Fruit fly (Drosophila melanogaster) whole organism, pupa: ENCODE results near the gene Sugb.

Experiments
- CG10348 ChIP-seq: fragments of 200-800 bp; sonication (Bioruptor generic); IDR thresholded peaks from 2 replicates; pipeline ENCODE4 v1.3.6; 2022; ENCODE audit warnings: missing biosample characterization, missing genetic modification characterization
- CG12605 ChIP-seq: fragments of 200-800 bp; sonication (Bioruptor generic); IDR thresholded peaks from 2 replicates; pipeline ENCODE4 v1.3.6; 2022; ENCODE audit warnings: missing biosample characterization, missing genetic modification characterization
- CG13204 ChIP-seq: fragments of 200-800 bp; sonication (Bioruptor generic); optimal IDR thresholded peaks from 2 replicates; lab custom pipeline; 2018; ENCODE audit warnings: missing biosample characterization, mild to moderate bottlenecking, missing genetic modification characterization, moderate library complexity
- CG14655 ChIP-seq: fragments of 200-800 bp; sonication (Bioruptor generic); optimal IDR thresholded peaks from 3 replicates; lab custom pipeline; 2017; ENCODE audit warnings: mild to moderate bottlenecking, missing biosample characterization, missing genetic modification reagents, missing genetic modification characterization
- CG15710 ChIP-seq: fragments of 200-800 bp; sonication (Bioruptor generic); optimal IDR thresholded peaks from 2 replicates; lab custom pipeline; 2018; ENCODE audit warnings: missing biosample characterization, mild to moderate bottlenecking, missing genetic modification characterization, moderate library complexity
- CG17806 ChIP-seq: fragments of 200-800 bp; sonication (Bioruptor generic); optimal IDR thresholded peaks from 2 replicates; lab custom pipeline; 2018; ENCODE audit warnings: missing biosample characterization, mild to moderate bottlenecking, missing genetic modification characterization, moderate library complexity
- CG32121 ChIP-seq: fragments of 200-800 bp; sonication (Bioruptor generic); IDR thresholded peaks from 2 replicates; pipeline ENCODE4 v1.3.6; 2022; ENCODE audit warnings: missing biosample characterization, missing genetic modification characterization
- CG34367 ChIP-seq: fragments of 200-800 bp; sonication (Bioruptor generic); optimal IDR thresholded peaks from 2 replicates; lab custom pipeline; 2018; ENCODE audit warnings: missing biosample characterization, mild to moderate bottlenecking, missing genetic modification characterization
- CG4496 ChIP-seq: fragments of 200-800 bp; sonication (Bioruptor generic); IDR thresholded peaks from 3 replicates; pipeline ENCODE4 v1.3.6; 2022; ENCODE audit warnings: missing biosample characterization, missing genetic modification characterization
- CG8159 ChIP-seq: fragments of 200-800 bp; sonication (Bioruptor generic); optimal IDR thresholded peaks from 3 replicates; lab custom pipeline; 2018; ENCODE audit warnings: missing biosample characterization, mild to moderate bottlenecking, missing genetic modification characterization, moderate library complexity
- CG8301 ChIP-seq: fragments of 200-800 bp; sonication (Bioruptor generic); optimal IDR thresholded peaks from 2 replicates; lab custom pipeline; 2018; ENCODE audit warnings: missing biosample characterization, mild to moderate bottlenecking, missing genetic modification characterization
- CG9948 ChIP-seq: fragments of 200-800 bp; sonication (Bioruptor generic); optimal IDR thresholded peaks from 2 replicates; lab custom pipeline; 2018; ENCODE audit warnings: missing biosample characterization, mild to moderate bottlenecking, missing genetic modification characterization, moderate library complexity
- D1 ChIP-seq: fragments of 200-800 bp; sonication (Bioruptor generic); optimal IDR thresholded peaks from 2 replicates; lab custom pipeline; 2018; ENCODE audit warnings: missing biosample characterization, mild to moderate bottlenecking, missing genetic modification characterization, moderate library complexity
- EcR ChIP-seq: fragments of 200-800 bp; sonication (Bioruptor generic); optimal IDR thresholded peaks from 3 replicates; lab custom pipeline; 2019; ENCODE audit warnings: missing biosample characterization, missing genetic modification characterization, mild to moderate bottlenecking, moderate library complexity, missing genetic modification reagents
- Ets98B ChIP-seq: fragments of 200-800 bp; sonication (Bioruptor generic); IDR thresholded peaks from 2 replicates; pipeline ENCODE4 v1.3.6; 2022; ENCODE audit warnings: missing biosample characterization, missing genetic modification characterization
- Pif1A ChIP-seq: fragments of 200-800 bp; sonication (Bioruptor generic); optimal IDR thresholded peaks from 3 replicates; lab custom pipeline; 2016; ENCODE audit warnings: missing biosample characterization, missing genetic modification characterization
- Pif1B ChIP-seq: fragments of 200-800 bp; sonication (Bioruptor generic); optimal IDR thresholded peaks from 3 replicates; lab custom pipeline; 2016; ENCODE audit warnings: missing biosample characterization, missing genetic modification characterization
- Snoo ChIP-seq: fragments of 200-800 bp; sonication (Bioruptor generic); optimal IDR thresholded peaks from 3 replicates; lab custom pipeline; 2017; ENCODE audit warnings: missing biosample characterization, mild to moderate bottlenecking, missing genetic modification characterization, inconsistent platforms
- fd96Ca ChIP-seq: fragments of 200-800 bp; sonication (Bioruptor generic); IDR thresholded peaks from 3 replicates; pipeline ENCODE4 v1.3.6; 2022; ENCODE audit warnings: missing biosample characterization, missing genetic modification characterization
- gl ChIP-seq: fragments of 200-800 bp; sonication (Bioruptor generic); optimal IDR thresholded peaks from 2 replicates; lab custom pipeline; 2018; ENCODE audit warnings: missing biosample characterization, mild to moderate bottlenecking, missing genetic modification characterization
- rn ChIP-seq: fragments of 200-800 bp; sonication (Bioruptor generic); IDR thresholded peaks from 2 replicates; pipeline ENCODE4 v1.3.6; 2022; ENCODE audit warnings: missing biosample characterization, missing genetic modification characterization

Gene Sugb

DNA sequence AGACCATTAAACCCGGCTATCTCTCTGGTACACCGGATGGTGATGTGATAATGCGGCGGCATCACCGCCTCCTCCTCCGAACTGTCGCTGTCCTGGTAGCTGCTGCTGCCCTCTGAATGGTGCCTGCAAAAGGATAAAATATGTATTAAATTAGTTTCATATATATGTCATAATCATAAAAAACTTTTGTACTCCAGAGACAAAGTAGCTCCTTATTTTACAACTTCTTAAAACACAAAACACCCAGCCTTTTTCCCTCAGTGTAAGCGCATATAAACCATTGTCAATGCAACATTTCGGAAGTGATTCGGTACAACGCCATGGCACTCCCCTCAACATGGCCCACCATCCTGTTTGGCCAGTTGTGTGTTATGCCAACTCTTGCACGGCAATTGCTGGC lies 17.9 kb downstream of the Sugb start:
- no peak for TF ChIP-seq EcR (GFP tag; lab: Kevin White, UChicago)
- no peak for TF ChIP-seq rn (GFP tag; lab: Robert Waterston, UW)
- TF ChIP-seq CG8159 = no peak
- TF ChIP-seq Pif1A (GFP tag; lab: Kevin White, UChicago) = no peak
- TF ChIP-seq CG8301 (tag; lab: Kevin White, UChicago) = peak; percentile 3
- no peak for TF ChIP-seq CG15710 (tag; lab: Kevin White, UChicago)
- TF ChIP-seq fd96Ca (GFP tag; lab: Robert Waterston, UW) = 0 out of 3 replicates have a peak, but pooled peaks have one; percentile 6
- TF ChIP-seq D1 (tag; lab: Kevin White, UChicago) = no peak
- TF ChIP-seq Pif1B (GFP tag; lab: Kevin White, UChicago) = no peak
- no peak for TF ChIP-seq CG13204 (GFP tag; lab: Kevin White, UChicago)
- TF ChIP-seq CG10348 (GFP tag; lab: Robert Waterston, UW) = no peak
- TF ChIP-seq gl (tag; lab: Kevin White, UChicago) = no peak
- no peak for TF ChIP-seq Snoo (tag; lab: Kevin White, UChicago)
- TF ChIP-seq CG4496 (GFP tag; lab: Robert Waterston, UW) = peak; percentile 45; the same call in 1 of the 3 replicates
- TF ChIP-seq CG17806 (tag; lab: Kevin White, UChicago) = no peak
- no peak for TF ChIP-seq CG9948 (tag; lab: Kevin White, UChicago)
- TF ChIP-seq CG34367 (tag; lab: Kevin White, UChicago) = no peak
- TF ChIP-seq Ets98B = peak; percentile 45
- no peak for TF ChIP-seq CG12605 (GFP tag; lab: Robert Waterston, UW)
- peak; percentile 21 for TF ChIP-seq CG14655
- TF ChIP-seq CG32121 = peak; percentile 52

DNA sequence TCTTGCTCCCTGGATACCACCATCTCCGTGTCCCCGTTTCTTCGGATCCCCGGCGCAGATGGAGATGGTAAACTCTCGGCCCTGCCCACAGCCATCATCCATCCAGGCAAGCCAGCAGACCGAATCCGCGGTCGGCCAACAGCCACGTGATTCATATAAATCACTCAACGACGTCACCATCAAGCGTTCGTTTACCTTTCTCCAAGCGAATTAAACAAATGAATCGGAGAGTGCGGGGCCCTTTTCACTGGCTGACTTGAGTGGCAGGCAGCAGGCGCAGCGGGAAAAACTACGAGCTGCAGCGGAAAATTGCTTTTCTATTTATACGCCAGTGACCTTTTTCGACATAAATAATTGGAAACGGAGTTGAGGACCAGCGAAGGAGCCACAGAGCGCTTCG lies 19.8 kb downstream of the Sugb start:
- TF ChIP-seq EcR (GFP tag; lab: Kevin White, UChicago) = peak; percentile 74
- no peak for TF ChIP-seq CG32121

DNA sequence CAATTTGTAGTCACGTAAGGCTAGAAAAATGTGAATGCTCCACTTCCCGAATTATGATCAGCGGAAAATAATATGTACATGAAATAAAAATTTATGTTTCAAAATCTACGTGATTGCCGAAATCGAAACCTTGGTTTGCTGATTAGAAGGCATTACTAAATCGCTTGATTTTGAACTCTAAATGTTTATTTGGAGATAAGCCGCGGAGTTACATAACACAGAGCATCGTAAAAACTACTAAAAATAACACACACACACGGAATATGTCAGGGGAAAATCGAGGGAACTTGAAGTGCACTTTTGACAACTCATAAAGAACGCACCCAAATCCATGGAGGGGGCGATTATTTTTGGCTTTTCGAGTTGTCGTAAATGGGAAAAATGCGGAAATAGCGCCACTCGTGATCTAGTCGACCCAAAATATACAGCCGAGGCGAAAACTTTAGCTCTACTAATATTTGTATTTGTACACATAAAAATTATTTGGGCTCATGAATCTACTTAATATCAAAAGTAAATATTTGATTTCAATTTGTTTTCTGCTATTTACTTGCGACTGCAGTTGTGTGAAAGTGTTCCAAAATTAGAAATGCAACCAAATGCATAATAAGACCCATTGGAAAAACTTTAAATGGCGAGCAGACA lies 21.2 kb downstream of the Sugb start:
- no peak for TF ChIP-seq gl (tag; lab: Kevin White, UChicago)
- no peak for TF ChIP-seq fd96Ca (GFP tag; lab: Robert Waterston, UW)
- no peak for TF ChIP-seq Pif1B (GFP tag; lab: Kevin White, UChicago)
- TF ChIP-seq CG17806 (tag; lab: Kevin White, UChicago) = no peak
- TF ChIP-seq D1 (tag; lab: Kevin White, UChicago) = no peak
- no peak for TF ChIP-seq CG8159
- TF ChIP-seq Ets98B = no peak
- TF ChIP-seq CG8301 (tag; lab: Kevin White, UChicago) = no peak
- no peak for TF ChIP-seq EcR (GFP tag; lab: Kevin White, UChicago)
- no peak for TF ChIP-seq CG14655
- TF ChIP-seq CG4496 (GFP tag; lab: Robert Waterston, UW) = no peak
- no peak for TF ChIP-seq CG13204 (GFP tag; lab: Kevin White, UChicago)
- TF ChIP-seq Pif1A (GFP tag; lab: Kevin White, UChicago) = no peak
- no peak for TF ChIP-seq CG32121
- no peak for TF ChIP-seq CG12605 (GFP tag; lab: Robert Waterston, UW)
- TF ChIP-seq CG34367 (tag; lab: Kevin White, UChicago) = no peak
- no peak for TF ChIP-seq CG15710 (tag; lab: Kevin White, UChicago)
- TF ChIP-seq, all 21 proteins: peak for 0

DNA sequence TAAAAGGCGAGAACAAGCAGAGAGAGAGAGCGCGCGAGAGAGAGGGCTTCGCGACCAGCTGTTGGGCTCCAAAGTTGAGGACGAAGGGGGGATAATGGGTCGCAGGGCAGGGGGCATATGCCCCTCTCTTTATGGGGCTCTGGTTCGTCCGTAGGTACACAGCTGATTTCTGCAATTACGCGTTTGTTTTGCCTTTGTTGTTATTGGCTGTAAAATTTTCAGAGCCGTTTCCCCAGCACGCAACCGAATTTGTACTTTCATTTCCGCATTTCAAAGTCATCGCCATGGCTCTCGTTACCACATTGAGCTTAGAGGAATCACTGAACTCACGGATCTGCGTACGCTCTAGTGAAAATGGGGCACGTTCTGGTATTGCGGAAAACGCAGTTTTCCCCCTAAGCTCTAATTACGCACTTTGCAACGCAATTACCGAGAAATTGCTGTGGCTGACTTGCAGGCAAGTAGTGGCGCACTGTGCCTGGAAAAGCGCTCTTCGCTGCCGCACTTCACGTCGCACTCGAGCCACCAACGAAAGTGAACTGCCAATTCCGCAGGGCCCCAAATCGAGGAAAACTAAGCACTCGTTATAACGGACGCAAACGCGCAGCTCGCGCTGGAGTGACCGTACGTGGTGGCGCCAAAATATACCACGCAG lies 24.3 kb downstream of the Sugb start, which contains the start of gene CG11658:
Gene CG11658, minus strand, starts transcription at position 576 of the 655 bp plus-strand sequence.
- TF ChIP-seq CG15710 (tag; lab: Kevin White, UChicago) (no peak), CG13204 (GFP tag; lab: Kevin White, UChicago) (peak; percentile 50), CG17806 (tag; lab: Kevin White, UChicago) (no peak), fd96Ca (GFP tag; lab: Robert Waterston, UW) (peak; percentile 37; the same call in 1 of the 3 replicates), Pif1B (GFP tag; lab: Kevin White, UChicago) (peak; percentile 48), CG14655 (no peak), EcR (GFP tag; lab: Kevin White, UChicago) (peak; percentile 58), CG12605 (GFP tag; lab: Robert Waterston, UW) (peak; percentile 87), Pif1A (GFP tag; lab: Kevin White, UChicago) (peak; percentile 25), CG32121 (peak; percentile 42; the same call in 1 of the 2 replicates), CG8159 (no peak), Snoo (tag; lab: Kevin White, UChicago) (no peak), rn (GFP tag; lab: Robert Waterston, UW) (no peak), CG8301 (tag; lab: Kevin White, UChicago) (no peak), D1 (tag; lab: Kevin White, UChicago) (no peak), gl (tag; lab: Kevin White, UChicago) (peak; percentile 52), CG4496 (GFP tag; lab: Robert Waterston, UW) (peak; percentile 58; the same call in 2 of the 3 replicates), CG10348 (GFP tag; lab: Robert Waterston, UW) (no peak), CG9948 (tag; lab: Kevin White, UChicago) (no peak), CG34367 (tag; lab: Kevin White, UChicago) (no peak), Ets98B (peak; percentile 57)

DNA sequence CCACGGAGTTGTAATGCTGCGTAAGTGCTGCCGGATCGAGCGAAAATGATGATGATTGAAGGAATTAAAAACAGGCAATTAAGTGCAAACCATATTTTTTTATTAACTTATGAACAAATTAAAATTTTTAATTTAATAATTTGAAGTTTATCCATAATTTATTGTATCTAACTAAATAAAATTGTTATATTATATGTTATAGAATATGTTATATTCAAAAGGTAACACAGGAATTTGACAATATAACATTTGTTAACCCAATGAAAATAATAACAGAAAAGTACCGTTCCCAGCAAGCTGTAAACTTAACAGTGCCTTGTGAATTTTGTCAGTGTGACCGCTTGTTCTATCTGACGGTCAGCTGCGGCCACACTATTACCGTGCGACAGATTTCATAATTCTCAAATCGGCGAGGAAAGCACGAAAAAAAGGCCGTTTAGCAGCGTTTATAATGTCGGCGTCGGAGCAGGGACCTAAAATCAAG lies 24.9 kb downstream of the Sugb start, which contains the start of the genes Ccdc56 and mtTFB1:
Gene Ccdc56, plus strand, starts transcription at position 347 of the 484 bp plus-strand sequence.
Gene mtTFB1, plus strand, starts transcription at position 347 of the 484 bp plus-strand sequence.
- no peak for TF ChIP-seq CG12605 (GFP tag; lab: Robert Waterston, UW)
- TF ChIP-seq CG4496 (GFP tag; lab: Robert Waterston, UW) = peak; percentile 47; the same call in 2 of the 3 replicates
- no peak for TF ChIP-seq Ets98B
- TF ChIP-seq, all 21 proteins: peak for 1
